Worm (Caenorhabditis elegans) whole organism, late embryonic: ENCODE measurements around the gene F49E8.8.

Source experiments
- C08G9.2 ChIP-seq: sonication (generic microtip); optimal IDR thresholded peaks from 2 replicates; lab custom pipeline; 2016; ENCODE audit warnings: mild to moderate bottlenecking, missing genetic modification characterization, moderate library complexity, missing compliant biosample characterization
- C38D4.7 ChIP-seq: fragments of 200-800 bp; sonication (Bioruptor generic); optimal IDR thresholded peaks from 2 replicates; lab custom pipeline; 2018; ENCODE audit warnings: mild to moderate bottlenecking, missing genetic modification characterization, moderate library complexity, missing compliant biosample characterization
- K02D7.2 ChIP-seq: sonication (generic microtip); optimal IDR thresholded peaks from 2 replicates; lab custom pipeline; 2017; ENCODE audit warnings: mild to moderate bottlenecking, missing genetic modification characterization, missing compliant biosample characterization
- T23F11.4 ChIP-seq: fragments of 200-800 bp; sonication (Bioruptor generic); optimal IDR thresholded peaks from 2 replicates; lab custom pipeline; 2018; ENCODE audit warnings: mild to moderate bottlenecking, missing genetic modification characterization, missing compliant biosample characterization
- Y22D7AL.16 ChIP-seq: sonication (generic microtip); optimal IDR thresholded peaks from 2 replicates; lab custom pipeline; 2016; ENCODE audit warnings: missing genetic modification characterization, missing compliant biosample characterization
- ahr-1 ChIP-seq: sonication (generic microtip); optimal IDR thresholded peaks from 2 replicates; lab custom pipeline; 2016; ENCODE audit warnings: missing genetic modification characterization, missing compliant biosample characterization
- ceh-14 ChIP-seq: sonication (generic microtip); optimal IDR thresholded peaks from 2 replicates; lab custom pipeline; 2016; ENCODE audit warnings: missing genotype, missing genetic modification characterization, missing compliant biosample characterization
- ceh-18 ChIP-seq: sonication (generic microtip); optimal IDR thresholded peaks from 2 replicates; lab custom pipeline; 2016; ENCODE audit warnings: missing genetic modification characterization, missing compliant biosample characterization
- ceh-19 ChIP-seq: fragments of 200-800 bp; sonication (Bioruptor generic); optimal IDR thresholded peaks from 2 replicates; lab custom pipeline; 2018; ENCODE audit warnings: mild to moderate bottlenecking, missing genetic modification characterization, missing compliant biosample characterization
- ceh-22 ChIP-seq: sonication (generic microtip); optimal IDR thresholded peaks from 2 replicates; lab custom pipeline; 2017; ENCODE audit warnings: missing biosample characterization, missing genetic modification characterization
- ceh-30 ChIP-seq: fragments of 150-350 bp; optimal IDR thresholded peaks from 2 replicates; lab custom pipeline; 2014; ENCODE audit warnings: missing biosample characterization, missing genetic modification characterization
- ceh-34 ChIP-seq: sonication (generic microtip); optimal IDR thresholded peaks from 2 replicates; lab custom pipeline; 2016; ENCODE audit warnings: mild to moderate bottlenecking, missing genetic modification characterization, missing compliant biosample characterization
- ceh-6 ChIP-seq: fragments of 200-800 bp; sonication (Bioruptor generic); optimal IDR thresholded peaks from 2 replicates; lab custom pipeline; 2018; ENCODE audit warnings: mild to moderate bottlenecking, missing genetic modification characterization, missing compliant biosample characterization
- dmd-4 ChIP-seq: sonication (generic microtip); optimal IDR thresholded peaks from 2 replicates; lab custom pipeline; 2016; ENCODE audit warnings: borderline replicate concordance, missing genetic modification characterization, missing compliant biosample characterization
- ets-4 ChIP-seq: sonication (generic microtip); optimal IDR thresholded peaks from 2 replicates; lab custom pipeline; 2016; ENCODE audit warnings: missing genetic modification characterization, missing compliant biosample characterization
- fkh-10 ChIP-seq: fragments of 150-350 bp; optimal IDR thresholded peaks from 2 replicates; lab custom pipeline; 2014; ENCODE audit warnings: missing biosample characterization, missing genetic modification reagents, missing genetic modification characterization
- gmeb-2 ChIP-seq: sonication (generic microtip); optimal IDR thresholded peaks from 2 replicates; lab custom pipeline; 2016; ENCODE audit warnings: missing genetic modification characterization, inconsistent platforms, missing compliant biosample characterization
- hlh-15 ChIP-seq: sonication (generic microtip); optimal IDR thresholded peaks from 2 replicates; lab custom pipeline; 2016; ENCODE audit warnings: missing genetic modification characterization, missing compliant biosample characterization
- hlh-8 ChIP-seq: sonication (generic microtip); optimal IDR thresholded peaks from 2 replicates; lab custom pipeline; 2016; ENCODE audit warnings: missing genotype, missing genetic modification characterization, missing compliant biosample characterization
- nhr-11 ChIP-seq: fragments of 150-350 bp; optimal IDR thresholded peaks from 2 replicates; lab custom pipeline; 2014; ENCODE audit warnings: missing biosample characterization, missing genetic modification characterization
- npax-4 ChIP-seq: sonication (generic microtip); optimal IDR thresholded peaks from 2 replicates; lab custom pipeline; 2016; ENCODE audit warnings: missing genetic modification characterization, missing compliant biosample characterization
- odd-2 ChIP-seq: sonication (generic microtip); optimal IDR thresholded peaks from 2 replicates; lab custom pipeline; 2017; ENCODE audit warnings: antibody characterized with exemption, mild to moderate bottlenecking, missing genetic modification characterization, missing compliant biosample characterization
- pat-9 ChIP-seq: fragments of 200-800 bp; sonication (Bioruptor generic); optimal IDR thresholded peaks from 2 replicates; lab custom pipeline; 2018; ENCODE audit warnings: mild to moderate bottlenecking, missing genetic modification characterization, moderate library complexity, missing compliant biosample characterization
- pha-4 ChIP-seq: fragments of 150-350 bp; optimal IDR thresholded peaks from 2 replicates; lab custom pipeline; 2018; ENCODE audit warnings: missing biosample characterization, missing genetic modification reagents, missing genetic modification characterization
- pros-1 ChIP-seq: fragments of 150-350 bp; optimal IDR thresholded peaks from 2 replicates; lab custom pipeline; 2014; ENCODE audit warnings: missing biosample characterization, missing genetic modification reagents, missing genetic modification characterization
- ref-2 ChIP-seq: sonication (generic microtip); optimal IDR thresholded peaks from 2 replicates; lab custom pipeline; 2016; ENCODE audit warnings: missing genetic modification characterization, missing compliant biosample characterization
- sdc-2 ChIP-seq: sonication (generic microtip); optimal IDR thresholded peaks from 2 replicates; lab custom pipeline; 2016; ENCODE audit warnings: missing genotype, missing genetic modification characterization, missing compliant biosample characterization
- sox-2 ChIP-seq: fragments of 200-800 bp; sonication (Bioruptor generic); IDR thresholded peaks from 2 replicates; pipeline ENCODE4 v1.3.6; 2022; ENCODE audit warnings: missing genetic modification reagents, missing genetic modification characterization, missing compliant biosample characterization
- sox-4 ChIP-seq: sonication (generic microtip); optimal IDR thresholded peaks from 2 replicates; lab custom pipeline; 2017; ENCODE audit warnings: mild to moderate bottlenecking, missing genetic modification characterization, inconsistent platforms, missing compliant biosample characterization
- syd-9 ChIP-seq: sonication (generic microtip); optimal IDR thresholded peaks from 2 replicates; lab custom pipeline; 2016; ENCODE audit warnings: mild to moderate bottlenecking, missing genetic modification characterization, moderate library complexity, missing compliant biosample characterization
- tbx-2 ChIP-seq: sonication (generic microtip); optimal IDR thresholded peaks from 2 replicates; lab custom pipeline; 2016; ENCODE audit warnings: missing genetic modification characterization, missing compliant biosample characterization
- tbx-7 ChIP-seq: sonication (generic microtip); optimal IDR thresholded peaks from 2 replicates; lab custom pipeline; 2016; ENCODE audit warnings: missing genotype, missing genetic modification characterization, missing compliant biosample characterization
- unc-42 ChIP-seq: sonication (generic microtip); optimal IDR thresholded peaks from 2 replicates; lab custom pipeline; 2016; ENCODE audit warnings: missing genotype, missing genetic modification characterization, missing compliant biosample characterization
- unc-86 ChIP-seq: sonication (generic microtip); optimal IDR thresholded peaks from 2 replicates; lab custom pipeline; 2016; ENCODE audit warnings: missing genetic modification characterization, missing compliant biosample characterization
- ztf-16 ChIP-seq: sonication (generic microtip); optimal IDR thresholded peaks from 2 replicates; lab custom pipeline; 2017; ENCODE audit warnings: missing genetic modification characterization, missing compliant biosample characterization

Gene F49E8.8

DNA sequence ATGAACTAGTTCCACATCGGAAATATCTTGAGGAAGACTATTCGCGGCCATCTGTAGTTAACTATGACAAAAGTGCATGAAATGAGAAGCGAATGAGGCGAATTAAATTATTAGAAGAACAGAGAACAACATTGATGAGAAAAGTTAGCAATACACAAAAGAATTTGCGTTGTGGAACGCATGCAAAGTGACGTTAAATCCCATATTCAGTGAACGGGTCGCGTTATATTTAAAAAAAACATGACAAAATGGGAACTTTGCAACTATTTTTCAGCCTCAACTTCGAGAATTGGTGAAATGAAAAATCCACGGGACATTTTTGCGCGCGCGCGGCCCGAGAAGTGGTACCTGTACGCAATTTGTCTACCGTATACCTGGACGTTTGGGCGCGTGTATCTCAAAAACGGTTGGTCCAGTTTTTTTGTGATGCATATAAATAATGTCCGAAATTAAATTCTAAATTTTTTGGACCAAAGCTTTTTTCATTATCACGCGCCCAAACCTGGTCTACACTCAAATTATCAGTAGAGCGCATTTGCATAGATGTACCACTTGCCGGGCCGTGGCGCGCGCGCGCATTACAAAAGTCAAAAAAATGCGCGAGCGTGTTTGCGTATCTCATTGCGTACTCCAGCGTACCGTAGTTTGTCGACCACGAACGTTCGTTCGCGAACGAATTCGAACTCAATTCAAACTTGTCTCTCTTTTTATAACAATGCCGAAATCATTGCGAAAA lies 8.4 kb upstream of the F49E8.8 start, which contains the start of the genes cdd-2 and oef-1:
cdd-2 (minus strand) TSS at position 51 of the 736 bp plus-strand sequence.
oef-1 (plus strand) TSS at position 575 of the 736 bp plus-strand sequence.
- no peak for TF ChIP-seq syd-9 (tag; lab: Kevin White, UChicago)
- TF ChIP-seq ceh-14 (tag; lab: Kevin White, UChicago): no peak
- TF ChIP-seq nhr-11 (tag; lab: Kevin White, UChicago): no peak
- TF ChIP-seq sox-2 (GFP tag; lab: Robert Waterston, UW): no peak
- no peak for TF ChIP-seq unc-86 (tag; lab: Kevin White, UChicago)
- TF ChIP-seq sox-4 (tag; lab: Kevin White, UChicago): no peak
- no peak for TF ChIP-seq hlh-15 (tag; lab: Kevin White, UChicago)
- TF ChIP-seq ceh-19 (GFP tag; lab: Kevin White, UChicago): no peak
- no peak for TF ChIP-seq Y22D7AL.16
- TF ChIP-seq gmeb-2 (tag; lab: Kevin White, UChicago): no peak
- no peak for TF ChIP-seq odd-2 (tag; lab: Kevin White, UChicago)
- TF ChIP-seq pha-4 (tag; lab: Kevin White, UChicago): no peak
- TF ChIP-seq ceh-22: no peak
- no peak for TF ChIP-seq dmd-4 (tag; lab: Kevin White, UChicago)
- TF ChIP-seq ref-2 (tag; lab: Kevin White, UChicago): no peak
- TF ChIP-seq tbx-7 (tag; lab: Kevin White, UChicago): no peak
- TF ChIP-seq ceh-6 (GFP tag; lab: Kevin White, UChicago): no peak

- TF ChIP-seq tbx-7 (tag; lab: Kevin White, UChicago) (no peak), C38D4.7 (GFP tag; lab: Kevin White, UChicago) (no peak), ceh-30 (tag; lab: Kevin White, UChicago) (no peak), unc-42 (tag; lab: Kevin White, UChicago) (no peak), tbx-2 (tag; lab: Kevin White, UChicago) (peak; percentile 1), ceh-18 (tag; lab: Kevin White, UChicago) (no peak), sdc-2 (tag; lab: Kevin White, UChicago) (no peak)
These were observed 6.6 kb upstream of the F49E8.8 start for ce11 chrIV:7549844-7550243.

DNA sequence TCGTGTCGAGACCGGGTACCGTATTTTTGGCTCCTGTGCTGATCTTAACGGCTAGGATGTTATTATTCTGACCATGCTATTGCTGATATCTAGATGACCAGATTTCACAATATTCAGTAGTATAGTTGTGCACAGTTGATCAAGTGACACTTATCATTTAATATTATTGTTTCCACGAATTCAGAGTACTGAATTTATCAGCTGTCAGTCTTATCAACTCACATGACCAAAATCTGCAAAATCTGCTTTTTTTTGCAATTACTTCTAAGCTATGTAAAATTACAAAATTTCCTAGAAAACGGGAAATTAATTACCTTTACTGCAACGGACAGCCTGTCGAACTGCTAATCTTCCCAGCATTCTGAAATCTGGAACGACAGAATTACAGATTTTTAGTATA lies 6.0 kb upstream of the F49E8.8 start, which contains the start of gene pam-1:
pam-1 (minus strand) TSS at position 368 of the 400 bp plus-strand sequence.
- TF ChIP-seq K02D7.2 (tag; lab: Kevin White, UChicago): no peak
- no peak for TF ChIP-seq ahr-1 (tag; lab: Kevin White, UChicago)
- no peak for TF ChIP-seq ceh-18 (tag; lab: Kevin White, UChicago)
- no peak for TF ChIP-seq ceh-34

DNA sequence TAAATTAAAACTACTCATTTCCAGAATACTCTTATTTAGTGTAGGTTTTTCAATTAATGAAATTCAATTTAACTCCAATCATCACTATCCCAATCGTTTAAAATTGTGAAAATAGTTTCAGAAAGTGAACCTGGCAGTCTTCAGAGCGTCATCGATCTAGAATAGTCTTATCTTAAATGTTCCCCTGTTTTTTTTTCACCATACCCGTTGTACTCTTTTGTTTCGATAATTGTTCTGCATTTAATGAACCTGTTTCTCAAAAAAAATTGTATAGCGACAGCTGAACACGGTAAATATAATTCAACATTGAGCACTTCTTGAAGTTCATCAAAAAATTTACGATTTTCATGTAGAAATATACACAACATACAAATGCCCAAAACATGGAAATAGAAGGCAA lies 5.2 kb upstream of the F49E8.8 start:
- TF ChIP-seq ceh-6 (GFP tag; lab: Kevin White, UChicago) (no peak), fkh-10 (GFP tag; lab: Kevin White, UChicago) (no peak), unc-86 (tag; lab: Kevin White, UChicago) (no peak), C08G9.2 (tag; lab: Kevin White, UChicago) (no peak), ets-4 (no peak), T23F11.4 (GFP tag; lab: Kevin White, UChicago) (no peak), pros-1 (tag; lab: Kevin White, UChicago) (no peak), tbx-7 (tag; lab: Kevin White, UChicago) (no peak), sox-4 (tag; lab: Kevin White, UChicago) (no peak), ztf-16 (tag; lab: Kevin White, UChicago) (no peak), hlh-8 (tag; lab: Kevin White, UChicago) (no peak), npax-4 (no peak), pat-9 (tag; lab: Kevin White, UChicago) (no peak)
